Worm (Caenorhabditis elegans): Measurements from ENCODE around the gene msp-19.

The msp-19 gene

DNA sequence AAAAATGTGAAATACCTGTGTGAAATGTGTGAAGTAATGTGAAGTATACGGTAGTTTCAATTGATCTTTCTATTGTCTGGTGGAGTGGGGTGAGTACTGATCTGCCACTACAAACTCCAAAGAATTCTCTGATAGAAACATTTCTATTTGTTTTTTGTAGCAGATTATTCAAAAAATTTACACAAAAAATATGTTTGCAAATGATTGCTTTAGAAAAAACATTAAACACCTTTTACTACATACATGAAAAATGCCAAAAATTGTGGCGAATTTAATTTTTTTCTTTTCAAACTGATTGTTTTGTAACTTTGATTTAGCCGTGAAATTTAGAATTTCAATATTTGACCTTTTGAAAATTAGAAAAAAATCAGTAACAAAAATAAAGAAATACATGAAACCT, 49.4 kb downstream of the msp-19 start, which contains the start of gene ZK354.3:
TSS of gene ZK354.3 (plus strand) at position 301 of the 400 bp plus-strand sequence.
- no peak for TF ChIP-seq ref-1 (GFP tag; conservative IDR thresholded peaks at IDR 0.05)
- no peak for TF ChIP-seq tab-1 (GFP tag; IDR thresholded peaks at IDR 0.05)
- no peak for TF ChIP-seq ztf-29 (GFP tag; IDR thresholded peaks at IDR 0.05)
- no peak for TF ChIP-seq flt-1 (GFP tag; IDR thresholded peaks at IDR 0.05)
- TF ChIP-seq med-1 (GFP tag; optimal IDR thresholded peaks at IDR 0.05; ENCODE audit: insufficient read depth): no peak
- TF ChIP-seq klf-2 (GFP tag; conservative IDR thresholded peaks at IDR 0.05): no peak
- TF ChIP-seq cog-1 (tag; optimal IDR thresholded peaks at IDR 0.05): no peak
- no peak for TF ChIP-seq T22C8.4 (GFP tag; IDR thresholded peaks at IDR 0.05)
- no peak for TF ChIP-seq ztf-23 (GFP tag; IDR thresholded peaks at IDR 0.05)

Data from whole organism, midembryonic.